Worm (Caenorhabditis elegans) whole organism, L1 larva: ENCODE data around the gene F47C12.7.

Experiments used
- F16B12.6 ChIP-seq: fragments of 150-350 bp; optimal IDR thresholded peaks from 2 replicates; lab custom pipeline; 2014; ENCODE audit warnings: missing biosample characterization, missing genetic modification characterization
- Y116A8C.19 ChIP-seq: sonication (generic microtip); optimal IDR thresholded peaks from 2 replicates; lab custom pipeline; 2016; ENCODE audit warnings: missing compliant biosample characterization, missing genetic modification characterization, borderline replicate concordance
- aly-2 ChIP-seq: fragments of 150-350 bp; optimal IDR thresholded peaks from 2 replicates; lab custom pipeline; 2014; ENCODE audit warnings: missing biosample characterization, missing genetic modification characterization
- ama-1 ChIP-seq: fragments of 150-350 bp; optimal IDR thresholded peaks from 2 replicates; lab custom pipeline; 2014
- blmp-1 ChIP-seq: fragments of 150-350 bp; optimal IDR thresholded peaks from 2 replicates; lab custom pipeline; 2014; ENCODE audit warnings: missing biosample characterization, missing genetic modification characterization
- ceh-8 ChIP-seq: fragments of 200-800 bp; sonication (Bioruptor generic); optimal IDR thresholded peaks from 2 replicates; lab custom pipeline; 2018; ENCODE audit warnings: mild to moderate bottlenecking, missing genetic modification characterization, moderate library complexity, missing compliant biosample characterization
- ceh-82 ChIP-seq, 3 experiments: fragments of 150-350 bp in 1 of 3; sonication (generic microtip) in 2 of 3; optimal IDR thresholded peaks; 2 replicates each; lab custom pipeline; 2014 to 2017; ENCODE audit warnings: missing biosample characterization in 3 of 3, missing genetic modification characterization in 3 of 3
- dpl-1 ChIP-seq, 3 experiments: fragments of 150-350 bp in 2 of 3; sonication (generic microtip) in 1 of 3; optimal IDR thresholded peaks; 2 replicates each; lab custom pipeline; 2014 to 2017; ENCODE audit warnings: missing biosample characterization in 3 of 3, missing genetic modification characterization in 3 of 3, missing genetic modification reagents in 3 of 3
- dsc-1 ChIP-seq: sonication (generic microtip); optimal IDR thresholded peaks from 2 replicates; lab custom pipeline; 2016; ENCODE audit warnings: mild to moderate bottlenecking, missing genetic modification characterization, missing compliant biosample characterization
- efl-1 ChIP-seq, 4 experiments: fragments of 150-350 bp; optimal IDR thresholded peaks in 3 of 4; peaks in 1 of 4; 1 replicate in 1 of 4; 2 replicates in 3 of 4; lab custom pipeline; 2014; ENCODE audit warnings: missing biosample characterization in 2 of 4, missing genetic modification characterization in 2 of 4, missing genetic modification reagents in 2 of 4
- efl-3 ChIP-seq: fragments of 200-800 bp; sonication (Bioruptor generic); optimal IDR thresholded peaks from 2 replicates; lab custom pipeline; 2018; ENCODE audit warnings: mild to moderate bottlenecking, missing genetic modification characterization, missing compliant biosample characterization
- egl-13 ChIP-seq: sonication (generic microtip); optimal IDR thresholded peaks from 2 replicates; lab custom pipeline; 2016; ENCODE audit warnings: missing genotype, missing genetic modification reagents, missing genetic modification characterization, missing compliant biosample characterization
- elt-2 ChIP-seq: sonication (generic microtip); optimal IDR thresholded peaks from 2 replicates; lab custom pipeline; 2016; ENCODE audit warnings: missing genetic modification characterization, mild to moderate bottlenecking, inconsistent platforms, missing compliant biosample characterization, missing genetic modification reagents
- elt-3 ChIP-seq, 6 experiments: fragments of 150-350 bp in 1 of 6; sonication (generic microtip); optimal IDR thresholded peaks; 2 replicates each; lab custom pipeline; 2017 to 2018; ENCODE audit warnings: missing biosample characterization in 6 of 6, missing genetic modification characterization in 6 of 6, inconsistent platforms in 1 of 6
- fkh-10 ChIP-seq: sonication (generic microtip); optimal IDR thresholded peaks from 2 replicates; lab custom pipeline; 2017; ENCODE audit warnings: missing biosample characterization, missing genetic modification reagents, missing genetic modification characterization
- fkh-4 ChIP-seq: sonication (generic microtip); optimal IDR thresholded peaks from 2 replicates; lab custom pipeline; 2016; ENCODE audit warnings: missing compliant biosample characterization, missing genetic modification characterization, borderline replicate concordance
- fkh-8 ChIP-seq: sonication (generic microtip); optimal IDR thresholded peaks from 2 replicates; lab custom pipeline; 2016; ENCODE audit warnings: mild to moderate bottlenecking, missing genetic modification characterization, missing compliant biosample characterization
- grh-1 ChIP-seq: fragments of 200-800 bp; sonication (Bioruptor generic); IDR thresholded peaks from 2 replicates; pipeline ENCODE4 v1.3.6; 2022; ENCODE audit warnings: missing genetic modification reagents, missing genetic modification characterization, missing compliant biosample characterization
- isw-1 ChIP-seq: fragments of 200-800 bp; sonication (Bioruptor generic); IDR thresholded peaks from 2 replicates; pipeline ENCODE4 v1.3.6; 2022; ENCODE audit warnings: missing genetic modification characterization, missing compliant biosample characterization
- jun-1 ChIP-seq: fragments of 150-350 bp; optimal IDR thresholded peaks from 2 replicates; lab custom pipeline; 2014; ENCODE audit warnings: missing biosample characterization, missing genetic modification reagents, missing genetic modification characterization
- lin-13 ChIP-seq: fragments of 150-350 bp; optimal IDR thresholded peaks from 2 replicates; lab custom pipeline; 2014; ENCODE audit warnings: missing biosample characterization, missing genetic modification reagents, missing genetic modification characterization
- lir-3 ChIP-seq: sonication (generic microtip); optimal IDR thresholded peaks from 2 replicates; lab custom pipeline; 2016; ENCODE audit warnings: mild to moderate bottlenecking, missing genetic modification characterization, moderate library complexity, missing compliant biosample characterization; ENCODE audit not compliant: poor library complexity
- mef-2 ChIP-seq: fragments of 150-350 bp; optimal IDR thresholded peaks from 2 replicates; lab custom pipeline; 2014; ENCODE audit warnings: missing biosample characterization, missing genetic modification characterization
- mep-1 ChIP-seq: fragments of 150-350 bp; optimal IDR thresholded peaks from 2 replicates; lab custom pipeline; 2014; ENCODE audit warnings: missing biosample characterization, missing genetic modification characterization
- nhr-11 ChIP-seq: fragments of 150-350 bp; optimal IDR thresholded peaks from 2 replicates; lab custom pipeline; 2014; ENCODE audit warnings: missing biosample characterization, missing genetic modification characterization
- nhr-12 ChIP-seq: sonication (generic microtip); optimal IDR thresholded peaks from 2 replicates; lab custom pipeline; 2017; ENCODE audit warnings: missing biosample characterization, missing genetic modification characterization
- nhr-20 ChIP-seq: sonication (generic microtip); optimal IDR thresholded peaks from 2 replicates; lab custom pipeline; 2016; ENCODE audit warnings: mild to moderate bottlenecking, missing genetic modification characterization, missing compliant biosample characterization
- nhr-28 ChIP-seq: fragments of 150-350 bp; optimal IDR thresholded peaks from 2 replicates; lab custom pipeline; 2014; ENCODE audit warnings: missing biosample characterization, missing genetic modification characterization
- nhr-47 ChIP-seq: sonication (generic microtip); optimal IDR thresholded peaks from 2 replicates; lab custom pipeline; 2016; ENCODE audit warnings: mild to moderate bottlenecking, missing genetic modification characterization, moderate library complexity, missing compliant biosample characterization
- nhr-71 ChIP-seq: sonication (generic microtip); optimal IDR thresholded peaks from 2 replicates; lab custom pipeline; 2016; ENCODE audit warnings: mild to moderate bottlenecking, missing genetic modification characterization, moderate library complexity, missing compliant biosample characterization
- nhr-77 ChIP-seq: fragments of 150-350 bp; optimal IDR thresholded peaks from 2 replicates; lab custom pipeline; 2014; ENCODE audit warnings: missing biosample characterization, missing genetic modification characterization
- nhr-85 ChIP-seq: sonication (generic microtip); peaks from one replicate; lab custom pipeline; 2016; ENCODE audit warnings: missing genetic modification characterization, inconsistent platforms, missing compliant biosample characterization
- nhr-90 ChIP-seq: sonication (generic microtip); optimal IDR thresholded peaks from 2 replicates; lab custom pipeline; 2016; ENCODE audit warnings: mild to moderate bottlenecking, missing genetic modification characterization, missing compliant biosample characterization; ENCODE audit not compliant: poor library complexity
- pag-3 ChIP-seq: sonication (generic microtip); optimal IDR thresholded peaks from 2 replicates; lab custom pipeline; 2017; ENCODE audit warnings: missing genetic modification characterization, mild to moderate bottlenecking, missing compliant biosample characterization, antibody characterized with exemption, borderline replicate concordance; ENCODE audit not compliant: insufficient read depth
- pax-3 ChIP-seq: fragments of 200-800 bp; sonication (Bioruptor generic); optimal IDR thresholded peaks from 2 replicates; lab custom pipeline; 2018; ENCODE audit warnings: mild to moderate bottlenecking, missing genetic modification characterization, moderate library complexity, missing compliant biosample characterization
- pqm-1 ChIP-seq: sonication (generic microtip); optimal IDR thresholded peaks from 3 replicates; lab custom pipeline; 2017; ENCODE audit warnings: missing biosample characterization, missing genetic modification characterization
- skn-1 ChIP-seq: fragments of 150-350 bp; optimal IDR thresholded peaks from 2 replicates; lab custom pipeline; 2014; ENCODE audit warnings: missing biosample characterization, missing genetic modification characterization
- sup-37 ChIP-seq: fragments of 200-800 bp; sonication (Bioruptor generic); optimal IDR thresholded peaks from 2 replicates; lab custom pipeline; 2018; ENCODE audit warnings: mild to moderate bottlenecking, missing genetic modification characterization, missing compliant biosample characterization
- tbx-2 ChIP-seq: sonication (generic microtip); optimal IDR thresholded peaks from 2 replicates; lab custom pipeline; 2016; ENCODE audit warnings: missing genetic modification characterization, missing compliant biosample characterization
- tlp-1 ChIP-seq: fragments of 150-350 bp; optimal IDR thresholded peaks from 2 replicates; lab custom pipeline; 2014; ENCODE audit warnings: missing biosample characterization, missing genetic modification characterization
- unc-98 ChIP-seq: fragments of 200-800 bp; sonication (Bioruptor generic); IDR thresholded peaks from 2 replicates; pipeline ENCODE4 v1.3.6; 2022; ENCODE audit warnings: missing genetic modification characterization, missing compliant biosample characterization
- zag-1 ChIP-seq: fragments of 150-350 bp; optimal IDR thresholded peaks from 2 replicates; lab custom pipeline; 2014; ENCODE audit warnings: missing biosample characterization, missing genetic modification characterization
- zip-4 ChIP-seq: fragments of 200-800 bp; sonication (Bioruptor generic); optimal IDR thresholded peaks from 2 replicates; lab custom pipeline; 2018; ENCODE audit warnings: mild to moderate bottlenecking, missing genetic modification characterization, moderate library complexity, missing compliant biosample characterization
- ztf-11 ChIP-seq, 2 experiments: sonication (generic microtip); optimal IDR thresholded peaks; 2 replicates each; lab custom pipeline; 2016 to 2017; ENCODE audit warnings: missing genetic modification characterization in 2 of 2, missing biosample characterization in 1 of 2, missing compliant biosample characterization in 1 of 2
- ztf-4 ChIP-seq: fragments of 150-350 bp; optimal IDR thresholded peaks from 2 replicates; lab custom pipeline; 2014; ENCODE audit warnings: missing biosample characterization, missing genetic modification characterization

F47C12.7 gene

ce11 chrIV:4030917-4031599 is 35.8 kb upstream of the F47C12.7 start (continued):
- TF ChIP-seq ztf-11 (tag; optimal IDR thresholded peaks at IDR 0.05; lab: Kevin White, UChicago): no peak
- TF ChIP-seq Y116A8C.19: no peak
- TF ChIP-seq elt-3 (tag; optimal IDR thresholded peaks at IDR 0.05; lab: Kevin White, UChicago): peak in 5 of 6 experiments; percentile 53 to 95 (median 73)
- peak; percentile 92 for TF ChIP-seq blmp-1 (tag; lab: Kevin White, UChicago)
- TF ChIP-seq mef-2: no peak
- TF ChIP-seq ztf-4: no peak
- no peak for TF ChIP-seq ceh-8 (GFP tag; lab: Kevin White, UChicago)
- TF ChIP-seq nhr-71 (tag; lab: Kevin White, UChicago): peak; percentile 71
- no peak for TF ChIP-seq fkh-10
- TF ChIP-seq jun-1 (tag; lab: Kevin White, UChicago): no peak
- TF ChIP-seq aly-2 (tag; lab: Kevin White, UChicago): no peak
- TF ChIP-seq nhr-77 (tag; lab: Kevin White, UChicago): no peak
- TF ChIP-seq ceh-82 (tag; optimal IDR thresholded peaks at IDR 0.05; lab: Kevin White, UChicago): peak in 1 of 3 experiments; percentile 6
- TF ChIP-seq nhr-28 (tag; lab: Kevin White, UChicago): no peak
- no peak for TF ChIP-seq lir-3 (tag; lab: Kevin White, UChicago)
- TF ChIP-seq fkh-8 (tag; lab: Kevin White, UChicago): no peak
- TF ChIP-seq lin-13 (GFP tag; lab: Kevin White, UChicago): peak; percentile 72
- no peak for TF ChIP-seq mep-1
- TF ChIP-seq dsc-1 (tag; lab: Kevin White, UChicago): no peak
- no peak for TF ChIP-seq unc-98 (GFP tag; lab: Robert Waterston, UW)
- TF ChIP-seq grh-1 (GFP tag; lab: Robert Waterston, UW): peak; percentile 38; the same call in 1 of the 2 replicates
- TF ChIP-seq nhr-12 (tag; lab: Kevin White, UChicago): no peak
- TF ChIP-seq nhr-47: peak; percentile 6
- TF ChIP-seq nhr-85: peak; percentile 96
- no peak for TF ChIP-seq tbx-2 (tag; lab: Kevin White, UChicago)
- TF ChIP-seq pag-3 (tag; lab: Kevin White, UChicago): peak; percentile 59
- peak; percentile 70 for TF ChIP-seq nhr-20 (tag; lab: Kevin White, UChicago)
- no peak for TF ChIP-seq tlp-1 (tag; lab: Kevin White, UChicago)
- no peak for TF ChIP-seq elt-2
- TF ChIP-seq pax-3: no peak
- no peak for TF ChIP-seq egl-13
- no peak for TF ChIP-seq isw-1 (GFP tag; lab: Robert Waterston, UW)
- TF ChIP-seq nhr-90 (tag; lab: Kevin White, UChicago): peak; percentile 68
- TF ChIP-seq sup-37 (GFP tag; lab: Kevin White, UChicago): no peak
- peak in 1 of 2 experiments; percentile 77 for TF ChIP-seq efl-1 (optimal IDR thresholded peaks at IDR 0.05; lab: Kevin White, UChicago)
- TF ChIP-seq efl-1 (GFP tag; optimal IDR thresholded peaks at IDR 0.05 in 1 of 2; lab: Kevin White, UChicago): peak; percentile 74 to 98
- TF ChIP-seq F16B12.6 (tag; lab: Kevin White, UChicago): no peak
- no peak for TF ChIP-seq zag-1
- TF ChIP-seq pqm-1: no peak
- no peak for TF ChIP-seq ama-1 (lab: Kevin White, UChicago)
- TF ChIP-seq skn-1 (tag; lab: Kevin White, UChicago): no peak
- peak; percentile 69 to 80 (median 75) for TF ChIP-seq dpl-1 (GFP tag; optimal IDR thresholded peaks at IDR 0.05; lab: Kevin White, UChicago)
- TF ChIP-seq nhr-11 (tag; lab: Kevin White, UChicago): no peak
- no peak for TF ChIP-seq fkh-4
- TF ChIP-seq efl-3: no peak
- TF ChIP-seq zip-4: no peak
